Worm (Caenorhabditis elegans): ENCODE measurements around the gene mcd-1.

mcd-1 gene

DNA sequence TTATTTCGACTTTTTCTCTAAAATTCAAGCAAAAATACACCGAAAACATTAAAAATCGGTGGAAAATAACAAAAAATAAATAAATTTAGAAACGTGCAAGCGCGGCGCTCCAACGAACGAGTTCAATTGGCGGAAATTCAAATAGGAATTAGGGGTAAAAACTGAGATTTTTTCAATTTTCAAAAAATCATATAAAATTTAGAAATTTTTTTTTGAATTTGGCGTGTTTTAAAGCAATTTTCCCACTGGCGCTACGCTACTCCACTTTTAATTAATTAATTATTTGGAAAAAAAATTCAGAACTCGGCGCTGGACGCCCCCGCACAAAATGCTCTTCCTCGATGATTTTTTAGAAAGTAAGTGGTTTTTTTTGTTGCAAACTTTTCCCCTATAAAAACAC is 12.6 kb upstream of the mcd-1 start, which contains the start of gene ing-3:
TSS of gene ing-3 (plus strand) at position 301 of the 400 bp plus-strand sequence.
- TF ChIP-seq fkh-2 (tag; optimal IDR thresholded peaks at IDR 0.05) (no peak), ceh-16 (tag; optimal IDR thresholded peaks at IDR 0.05) (no peak), mml-1 (tag; optimal IDR thresholded peaks at IDR 0.05) (no peak), ceh-9 (tag; optimal IDR thresholded peaks at IDR 0.05) (no peak)

- TF ChIP-seq nhr-237 (tag; optimal IDR thresholded peaks at IDR 0.05) = no peak
- no peak for TF ChIP-seq lsy-12 (tag; optimal IDR thresholded peaks at IDR 0.05)
- TF ChIP-seq pqm-1 (tag; optimal IDR thresholded peaks at IDR 0.05) = no peak
- TF ChIP-seq elt-3 (tag; optimal IDR thresholded peaks at IDR 0.05) = no peak
- TF ChIP-seq lin-15B (tag; optimal IDR thresholded peaks at IDR 0.05) = no peak
- TF ChIP-seq snpc-4 (tag; optimal IDR thresholded peaks at IDR 0.05) = no peak
- no peak for TF ChIP-seq ZK546.5 (tag; optimal IDR thresholded peaks at IDR 0.05)
- no peak for TF ChIP-seq ceh-28 (tag; optimal IDR thresholded peaks at IDR 0.05)
- TF ChIP-seq nhr-67 (tag; optimal IDR thresholded peaks at IDR 0.05) = no peak
- TF ChIP-seq sea-2 (GFP tag; optimal IDR thresholded peaks at IDR 0.05) = no peak
- TF ChIP-seq ceh-82 (tag; optimal IDR thresholded peaks at IDR 0.05) = no peak
- TF ChIP-seq jun-1 (tag; optimal IDR thresholded peaks at IDR 0.05) = no peak
- no peak for TF ChIP-seq fos-1 (tag; optimal IDR thresholded peaks at IDR 0.05)
Measured at ce11 chrII:13877994-13878393, 10.3 kb upstream of the mcd-1 start.

DNA sequence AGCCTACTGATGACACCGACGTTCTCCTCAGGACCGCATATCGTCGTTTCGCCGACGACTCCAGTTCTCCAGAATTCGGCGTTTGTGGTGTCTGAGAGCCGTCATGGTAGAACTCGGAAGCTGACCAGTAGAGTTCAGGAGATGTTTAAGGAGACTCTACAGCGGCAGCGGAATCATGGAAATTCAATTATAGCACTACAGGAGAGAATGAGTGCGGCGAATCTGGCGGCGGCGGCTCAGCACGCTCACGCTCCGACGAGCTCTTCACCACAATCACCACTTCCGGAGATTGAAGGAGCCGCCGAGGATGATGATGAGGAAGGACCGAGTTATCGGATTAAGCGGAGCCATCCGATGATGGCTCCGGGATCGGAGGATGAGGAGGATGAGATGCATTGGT is 8.8 kb upstream of the mcd-1 start:
- no peak for TF ChIP-seq aly-2 (tag; optimal IDR thresholded peaks at IDR 0.05)
- TF ChIP-seq R02D3.7 (tag; optimal IDR thresholded peaks at IDR 0.05) = no peak

ce11 chrII:13882405-13882804 is 5.9 kb upstream of the mcd-1 start, which contains the start of gene hda-10:
TSS of gene hda-10 (plus strand) at chrII:13882705.
- TF ChIP-seq ZK546.5 (tag; optimal IDR thresholded peaks at IDR 0.05) (no peak), nfya-1 (tag; optimal IDR thresholded peaks at IDR 0.05; ENCODE audit: insufficient read depth) (no peak), ceh-9 (tag; optimal IDR thresholded peaks at IDR 0.05) (no peak), ztf-4 (tag; optimal IDR thresholded peaks at IDR 0.05) (no peak), nhr-28 (tag; optimal IDR thresholded peaks at IDR 0.05) (no peak), nhr-67 (tag; optimal IDR thresholded peaks at IDR 0.05) (no peak), snpc-4 (tag; optimal IDR thresholded peaks at IDR 0.05) (no peak), pha-4 (tag; optimal IDR thresholded peaks at IDR 0.05) (no peak), fkh-10 (GFP tag; optimal IDR thresholded peaks at IDR 0.05) (no peak), nhr-11 (tag; optimal IDR thresholded peaks at IDR 0.05) (no peak), sea-2 (GFP tag; optimal IDR thresholded peaks at IDR 0.05) (no peak)

- TF ChIP-seq ceh-9 (tag; optimal IDR thresholded peaks at IDR 0.05) (no peak), tbx-2 (tag; optimal IDR thresholded peaks at IDR 0.05) (no peak), zag-1 (tag; optimal IDR thresholded peaks at IDR 0.05) (no peak), ztf-11 (tag; optimal IDR thresholded peaks at IDR 0.05) (no peak), ama-1 (optimal IDR thresholded peaks at IDR 0.05) (no peak), mdl-1 (tag; optimal IDR thresholded peaks at IDR 0.05) (no peak), ceh-16 (tag; optimal IDR thresholded peaks at IDR 0.05) (no peak), ceh-82 (tag; optimal IDR thresholded peaks at IDR 0.05) (no peak), daf-12 (tag; optimal IDR thresholded peaks at IDR 0.05) (no peak), mml-1 (tag; optimal IDR thresholded peaks at IDR 0.05) (no peak), snpc-4 (tag; optimal IDR thresholded peaks at IDR 0.05) (no peak), nhr-67 (tag; optimal IDR thresholded peaks at IDR 0.05) (no peak), nhr-77 (tag; optimal IDR thresholded peaks at IDR 0.05) (no peak), lin-15B (tag; optimal IDR thresholded peaks at IDR 0.05) (no peak), fkh-10 (GFP tag; optimal IDR thresholded peaks at IDR 0.05) (no peak), ztf-4 (tag; optimal IDR thresholded peaks at IDR 0.05) (no peak)
Measured at ce11 chrII:13886431-13886830, 1.9 kb upstream of the mcd-1 start.

DNA sequence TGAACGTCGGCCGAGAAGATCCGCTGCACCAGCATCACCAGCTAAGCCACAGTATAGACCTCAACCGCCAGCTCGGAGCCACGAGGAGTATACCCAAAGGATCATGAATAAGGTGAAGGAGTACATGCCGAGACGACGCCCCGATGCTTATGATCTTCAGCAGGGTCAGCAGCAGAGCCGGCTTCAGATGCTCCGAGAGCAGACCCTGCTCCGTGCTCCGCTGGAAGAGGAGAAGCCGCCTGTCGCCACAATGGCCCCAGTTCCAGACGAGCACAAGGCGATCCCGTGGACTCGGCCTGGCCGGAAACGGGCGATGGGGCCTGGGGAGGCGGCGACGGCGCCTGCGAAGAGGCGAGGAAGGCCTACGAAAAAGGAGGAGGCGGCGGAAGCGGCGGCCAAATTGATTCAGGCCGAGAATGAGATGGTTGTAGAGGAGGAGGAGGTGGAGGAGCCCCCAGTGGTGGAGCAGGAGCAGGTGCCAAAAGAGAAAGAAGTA is 8.0 kb downstream of the mcd-1 start:
- TF ChIP-seq ama-1 (optimal IDR thresholded peaks at IDR 0.05) (no peak), nhr-12 (tag; optimal IDR thresholded peaks at IDR 0.05) (no peak), nhr-77 (tag; optimal IDR thresholded peaks at IDR 0.05) (no peak)

Data from whole organism, L3 larva.